Fruit fly (Drosophila melanogaster) whole organism, embryonic: ENCODE measurements around the gene TwdlM.

Experiments used
- Asciz ChIP-seq: fragments of 200-800 bp; sonication (Bioruptor generic); optimal IDR thresholded peaks from 2 replicates; lab custom pipeline; 2017; ENCODE audit warnings: missing biosample characterization, mild to moderate bottlenecking, missing genetic modification characterization, missing genetic modification reagents
- Atf-2 ChIP-seq: fragments of 200-800 bp; sonication (Bioruptor generic); optimal IDR thresholded peaks from 2 replicates; lab custom pipeline; 2016; ENCODE audit warnings: missing biosample characterization, missing genetic modification characterization
- Atf6 ChIP-seq: fragments of 200-800 bp; sonication (Bioruptor generic); IDR thresholded peaks from 2 replicates; pipeline ENCODE4 v1.3.6; 2022; ENCODE audit warnings: missing biosample characterization, missing genetic modification characterization
- CG10543 ChIP-seq: fragments of 200-800 bp; sonication (Bioruptor generic); optimal IDR thresholded peaks from 3 replicates; lab custom pipeline; 2017; ENCODE audit warnings: missing biosample characterization, mild to moderate bottlenecking, missing genetic modification characterization, moderate library complexity
- CG10959 ChIP-seq: fragments of 200-800 bp; sonication (Bioruptor generic); IDR thresholded peaks from 2 replicates; pipeline ENCODE4 v1.3.6; 2022; ENCODE audit warnings: missing biosample characterization, missing genetic modification characterization
- CG11247 ChIP-seq: fragments of 200-800 bp; sonication (Bioruptor generic); IDR thresholded peaks from 2 replicates; pipeline ENCODE4 v1.3.6; 2022; ENCODE audit warnings: missing biosample characterization, missing genetic modification characterization
- CG12299 ChIP-seq: fragments of 200-800 bp; sonication (Bioruptor generic); optimal IDR thresholded peaks from 2 replicates; lab custom pipeline; 2018; ENCODE audit warnings: missing biosample characterization, mild to moderate bottlenecking, missing genetic modification characterization
- CG1233 ChIP-seq: fragments of 200-800 bp; sonication (Bioruptor generic); optimal IDR thresholded peaks from 4 replicates; lab custom pipeline; 2018; ENCODE audit warnings: missing biosample characterization, mild to moderate bottlenecking, missing genetic modification characterization
- CG14050 ChIP-seq: fragments of 200-800 bp; sonication (Bioruptor generic); IDR thresholded peaks from 3 replicates; pipeline ENCODE4 v1.3.6; 2022; ENCODE audit warnings: missing biosample characterization, missing genetic modification characterization
- CG14860 ChIP-seq: fragments of 200-800 bp; sonication (Bioruptor generic); IDR thresholded peaks from 3 replicates; pipeline ENCODE4 v1.3.6; 2022; ENCODE audit warnings: missing biosample characterization, missing genetic modification characterization; ENCODE audit not compliant: partially characterized antibody
- CG16779 ChIP-seq: fragments of 200-800 bp; sonication (Bioruptor generic); IDR thresholded peaks from 2 replicates; pipeline ENCODE4 v1.3.6; 2022; ENCODE audit warnings: missing biosample characterization, missing genetic modification characterization
- CG17829 ChIP-seq: fragments of 200-800 bp; optimal IDR thresholded peaks from 2 replicates; lab custom pipeline; 2019; ENCODE audit warnings: missing biosample characterization, mild to moderate bottlenecking, missing genetic modification characterization, moderate library complexity
- CG2712 ChIP-seq: fragments of 200-800 bp; optimal IDR thresholded peaks from 3 replicates; lab custom pipeline; 2019; ENCODE audit warnings: missing biosample characterization, mild to moderate bottlenecking, missing genetic modification characterization, moderate library complexity
- CG31388 ChIP-seq: fragments of 200-800 bp; sonication (Bioruptor generic); optimal IDR thresholded peaks from 2 replicates; lab custom pipeline; 2016; ENCODE audit warnings: missing biosample characterization, missing genetic modification characterization
- CG3407 ChIP-seq: fragments of 200-800 bp; sonication (Bioruptor generic); optimal IDR thresholded peaks from 2 replicates; lab custom pipeline; 2018; ENCODE audit warnings: missing biosample characterization, mild to moderate bottlenecking, missing genetic modification characterization
- CG4282 ChIP-seq: fragments of 200-800 bp; sonication (Bioruptor generic); optimal IDR thresholded peaks from 2 replicates; lab custom pipeline; 2016; ENCODE audit warnings: missing biosample characterization, missing genetic modification characterization
- CG8924 ChIP-seq: fragments of 200-800 bp; optimal IDR thresholded peaks from 3 replicates; lab custom pipeline; 2019; ENCODE audit warnings: missing biosample characterization, mild to moderate bottlenecking, missing genetic modification characterization, moderate library complexity
- CG9932 ChIP-seq: fragments of 200-800 bp; sonication (Bioruptor generic); IDR thresholded peaks from 2 replicates; pipeline ENCODE4 v1.3.6; 2022; ENCODE audit warnings: missing biosample characterization, missing genetic modification characterization
- Dp ChIP-seq: fragments of 200-800 bp; sonication (Bioruptor generic); optimal IDR thresholded peaks from 2 replicates; lab custom pipeline; 2018; ENCODE audit warnings: missing biosample characterization, mild to moderate bottlenecking, missing genetic modification characterization, moderate library complexity
- Gsc ChIP-seq: fragments of 200-800 bp; sonication (Bioruptor generic); IDR thresholded peaks from 2 replicates; pipeline ENCODE4 v1.3.6; 2022; ENCODE audit warnings: missing biosample characterization, missing genetic modification characterization
- H2.0 ChIP-seq: fragments of 200-800 bp; sonication (Bioruptor generic); IDR thresholded peaks from 2 replicates; pipeline ENCODE4 v1.3.6; 2022; ENCODE audit warnings: missing biosample characterization, missing genetic modification characterization
- Hr78 ChIP-seq, 2 experiments: fragments of 200-800 bp in 1 of 2; fragments of >200 bp in 1 of 2; sonication (Bioruptor generic) in 1 of 2; optimal IDR thresholded peaks; 2 replicates each; lab custom pipeline; 2017 to 2019; ENCODE audit warnings: missing biosample characterization in 2 of 2, missing genetic modification characterization in 2 of 2, mild to moderate bottlenecking in 1 of 2, moderate library complexity in 1 of 2
- Kr ChIP-seq: fragments of 200-800 bp; sonication (Bioruptor generic); optimal IDR thresholded peaks from 2 replicates; lab custom pipeline; 2017; ENCODE audit warnings: missing biosample characterization, mild to moderate bottlenecking, missing genetic modification characterization
- Max ChIP-seq: fragments of 200-800 bp; sonication (Bioruptor generic); optimal IDR thresholded peaks from 2 replicates; lab custom pipeline; 2016; ENCODE audit warnings: missing biosample characterization, mild to moderate bottlenecking, missing genetic modification characterization
- Nf-YC ChIP-seq: fragments of 200-800 bp; optimal IDR thresholded peaks from 3 replicates; lab custom pipeline; 2019; ENCODE audit warnings: missing biosample characterization, mild to moderate bottlenecking, missing genetic modification characterization, moderate library complexity
- Scr ChIP-seq: fragments of 200-800 bp; sonication (Bioruptor generic); IDR thresholded peaks from 2 replicates; pipeline ENCODE4 v1.3.6; 2022; ENCODE audit warnings: missing biosample characterization, missing genetic modification characterization; ENCODE audit not compliant: partially characterized antibody
- Sox100B ChIP-seq: fragments of 200-800 bp; sonication (Bioruptor generic); optimal IDR thresholded peaks from 3 replicates; lab custom pipeline; 2018; ENCODE audit warnings: missing biosample characterization, mild to moderate bottlenecking, missing genetic modification characterization
- Sox102F ChIP-seq: fragments of 200-800 bp; sonication (Bioruptor generic); optimal IDR thresholded peaks from 2 replicates; lab custom pipeline; 2018; ENCODE audit warnings: missing biosample characterization, mild to moderate bottlenecking, missing genetic modification characterization, moderate library complexity
- Trl ChIP-seq, 3 experiments: fragments of >200 bp in 2 of 3; fragments of 200-800 bp in 1 of 3; sonication (Bioruptor generic) in 1 of 3; optimal IDR thresholded peaks; 2 replicates in 1 of 3; 3 replicates in 2 of 3; lab custom pipeline; 2016 to 2017; ENCODE audit warnings: missing biosample characterization in 1 of 3, missing genetic modification characterization in 1 of 3
- Vsx1 ChIP-seq: fragments of 200-800 bp; sonication (Bioruptor generic); optimal IDR thresholded peaks from 2 replicates; lab custom pipeline; 2017; ENCODE audit warnings: missing biosample characterization, mild to moderate bottlenecking, missing genetic modification characterization, missing genetic modification reagents
- cad ChIP-seq: fragments of >200 bp; optimal IDR thresholded peaks from 2 replicates; lab custom pipeline; 2017; ENCODE audit warnings: missing biosample characterization, missing genetic modification characterization
- cato ChIP-seq: fragments of 200-800 bp; sonication (Bioruptor generic); optimal IDR thresholded peaks from 2 replicates; lab custom pipeline; 2016; ENCODE audit warnings: missing biosample characterization, missing genetic modification characterization, borderline replicate concordance
- caup ChIP-seq: fragments of 200-800 bp; sonication (Bioruptor generic); optimal IDR thresholded peaks from 3 replicates; lab custom pipeline; 2017; ENCODE audit warnings: missing biosample characterization, mild to moderate bottlenecking, missing genetic modification characterization, moderate library complexity; ENCODE audit not compliant: severe bottlenecking
- chn ChIP-seq: fragments of 200-800 bp; sonication (Bioruptor generic); optimal IDR thresholded peaks from 2 replicates; lab custom pipeline; 2016; ENCODE audit warnings: missing biosample characterization, missing genetic modification characterization
- fd102C ChIP-seq: fragments of 200-800 bp; sonication (Bioruptor generic); optimal IDR thresholded peaks from 2 replicates; lab custom pipeline; 2018; ENCODE audit warnings: missing biosample characterization, mild to moderate bottlenecking, missing genetic modification characterization, moderate library complexity
- fd96Cb ChIP-seq: fragments of 200-800 bp; sonication (Bioruptor generic); optimal IDR thresholded peaks from 2 replicates; lab custom pipeline; 2018; ENCODE audit warnings: missing biosample characterization, mild to moderate bottlenecking, missing genetic modification characterization, moderate library complexity
- gfzf ChIP-seq: fragments of 200-800 bp; sonication (Bioruptor generic); optimal IDR thresholded peaks from 2 replicates; lab custom pipeline; 2016; ENCODE audit warnings: missing biosample characterization, mild to moderate bottlenecking, missing genetic modification characterization, moderate library complexity
- h ChIP-seq: fragments of >200 bp; optimal IDR thresholded peaks from 2 replicates; lab custom pipeline; 2017
- klu ChIP-seq: fragments of 200-800 bp; sonication (Bioruptor generic); IDR thresholded peaks from 2 replicates; pipeline ENCODE4 v1.3.6; 2022; ENCODE audit warnings: missing biosample characterization, missing genetic modification characterization
- mirr ChIP-seq: fragments of 200-800 bp; sonication (Bioruptor generic); optimal IDR thresholded peaks from 3 replicates; lab custom pipeline; 2018; ENCODE audit warnings: missing biosample characterization, mild to moderate bottlenecking, missing genetic modification characterization
- oc ChIP-seq: fragments of 200-800 bp; sonication (Bioruptor generic); optimal IDR thresholded peaks from 2 replicates; lab custom pipeline; 2018; ENCODE audit warnings: missing biosample characterization, mild to moderate bottlenecking, missing genetic modification characterization, moderate library complexity
- onecut ChIP-seq: fragments of 200-800 bp; sonication (Bioruptor generic); IDR thresholded peaks from 2 replicates; pipeline ENCODE4 v1.3.6; 2022; ENCODE audit warnings: missing biosample characterization, missing genetic modification characterization
- pb ChIP-seq: fragments of 200-800 bp; sonication (Bioruptor generic); optimal IDR thresholded peaks from 3 replicates; lab custom pipeline; 2016; ENCODE audit warnings: missing biosample characterization, missing genetic modification characterization
- sens ChIP-seq: fragments of 200-800 bp; sonication (Bioruptor generic); peaks from one replicate; lab custom pipeline; 2016; ENCODE audit warnings: missing biosample characterization, missing genetic modification characterization
- shn ChIP-seq: fragments of 200-800 bp; sonication (Bioruptor generic); optimal IDR thresholded peaks from 3 replicates; lab custom pipeline; 2016; ENCODE audit warnings: missing biosample characterization, missing genetic modification characterization
- sob ChIP-seq: fragments of 200-800 bp; sonication (Bioruptor generic); IDR thresholded peaks from 2 replicates; pipeline ENCODE4 v1.3.6; 2022; ENCODE audit warnings: missing biosample characterization, missing genetic modification characterization
- stwl ChIP-seq: fragments of 200-800 bp; sonication (Bioruptor generic); optimal IDR thresholded peaks from 3 replicates; lab custom pipeline; 2018; ENCODE audit warnings: missing biosample characterization, mild to moderate bottlenecking, missing genetic modification characterization, moderate library complexity
- sug ChIP-seq: fragments of 200-800 bp; optimal IDR thresholded peaks from 2 replicates; lab custom pipeline; 2019; ENCODE audit warnings: missing biosample characterization, mild to moderate bottlenecking, missing genetic modification characterization, moderate library complexity
- vfl ChIP-seq: fragments of 200-800 bp; sonication (Bioruptor generic); optimal IDR thresholded peaks from 2 replicates; lab custom pipeline; 2016; ENCODE audit warnings: missing biosample characterization, missing genetic modification characterization
- wek ChIP-seq: fragments of 200-800 bp; sonication (Bioruptor generic); optimal IDR thresholded peaks from 3 replicates; lab custom pipeline; 2018; ENCODE audit warnings: missing biosample characterization, mild to moderate bottlenecking, missing genetic modification characterization, moderate library complexity
- z ChIP-seq: fragments of 200-800 bp; sonication (Bioruptor generic); IDR thresholded peaks from 3 replicates; pipeline ENCODE4 v1.3.6; 2022; ENCODE audit warnings: missing biosample characterization, missing genetic modification characterization

The TwdlM gene

dm6 chr3R:26588158-26588584 is 30.7 kb upstream of the TwdlM start:
- TF ChIP-seq CG4282 (GFP tag; lab: Kevin White, UChicago): no peak
- no peak for TF ChIP-seq CG14050 (GFP tag; lab: Robert Waterston, UW)
- no peak for TF ChIP-seq Kr (GFP tag; lab: Kevin White, UChicago)
- no peak for TF ChIP-seq Max (GFP tag; lab: Kevin White, UChicago)
- no peak for TF ChIP-seq Dp
- TF ChIP-seq cato (GFP tag; lab: Kevin White, UChicago): no peak
- no peak for TF ChIP-seq CG9932 (GFP tag; lab: Robert Waterston, UW)
- no peak for TF ChIP-seq CG17829
- no peak for TF ChIP-seq CG1233
- TF ChIP-seq vfl (GFP tag; lab: Kevin White, UChicago): no peak
- peak; percentile 33 for TF ChIP-seq Vsx1 (GFP tag; lab: Kevin White, UChicago)
- TF ChIP-seq Atf-2: no peak
- TF ChIP-seq shn: no peak
- TF ChIP-seq Sox100B (GFP tag; lab: Kevin White, UChicago): no peak
- no peak for TF ChIP-seq chn
- no peak for TF ChIP-seq cad (GFP tag; lab: Kevin White, UChicago)
- TF ChIP-seq CG12299: no peak
- no peak for TF ChIP-seq h
- TF ChIP-seq fd96Cb (tag; lab: Kevin White, UChicago): no peak
- no peak for TF ChIP-seq wek
- TF ChIP-seq mirr (GFP tag; lab: Kevin White, UChicago): peak; percentile 81
- TF ChIP-seq Gsc (GFP tag; lab: Robert Waterston, UW): no peak
- TF ChIP-seq CG11247: 0 out of 2 replicates have a peak, but pooled peaks have one; percentile 7
- peak; percentile 64 for TF ChIP-seq sug (tag; lab: Kevin White, UChicago)
- TF ChIP-seq CG10543 (GFP tag; lab: Kevin White, UChicago): peak; percentile 64
- no peak for TF ChIP-seq z (GFP tag; lab: Robert Waterston, UW)
- peak; percentile 29 for TF ChIP-seq sens (GFP tag; lab: Kevin White, UChicago)
- peak; percentile 55 for TF ChIP-seq caup (GFP tag; lab: Kevin White, UChicago)
- TF ChIP-seq Scr (GFP tag; lab: Robert Waterston, UW): no peak
- TF ChIP-seq oc: no peak
- no peak for TF ChIP-seq onecut (GFP tag; lab: Robert Waterston, UW)
- TF ChIP-seq CG31388 (GFP tag; lab: Kevin White, UChicago): no peak
- no peak for TF ChIP-seq pb (GFP tag; lab: Kevin White, UChicago)
- no peak for TF ChIP-seq CG3407 (GFP tag; lab: Kevin White, UChicago)
- no peak for TF ChIP-seq klu (GFP tag; lab: Robert Waterston, UW)
- no peak for TF ChIP-seq gfzf (GFP tag; lab: Kevin White, UChicago)
- no peak for TF ChIP-seq CG16779 (GFP tag; lab: Robert Waterston, UW)
- peak; percentile 32; the same call in 1 of the 2 replicates for TF ChIP-seq sob
- no peak for TF ChIP-seq CG8924 (tag; lab: Kevin White, UChicago)
- TF ChIP-seq Hr78 (GFP tag; optimal IDR thresholded peaks at IDR 0.05; lab: Kevin White, UChicago): peak in 1 of 2 experiments; percentile 40
- no peak for TF ChIP-seq CG14860 (GFP tag; lab: Robert Waterston, UW)
- TF ChIP-seq H2.0 (GFP tag; lab: Robert Waterston, UW): no peak
- no peak for TF ChIP-seq CG2712 (tag; lab: Kevin White, UChicago)
- no peak for TF ChIP-seq Atf6 (GFP tag; lab: Robert Waterston, UW)
- TF ChIP-seq Sox102F (GFP tag; lab: Kevin White, UChicago): peak; percentile 20
- TF ChIP-seq Nf-YC: no peak
- TF ChIP-seq CG10959 (GFP tag; lab: Robert Waterston, UW): no peak
- no peak for TF ChIP-seq Asciz (GFP tag; lab: Kevin White, UChicago)
- no peak for TF ChIP-seq stwl (tag; lab: Kevin White, UChicago)
- no peak for TF ChIP-seq Trl (optimal IDR thresholded peaks at IDR 0.05; lab: Kevin White, UChicago)
- TF ChIP-seq Trl (GFP tag; optimal IDR thresholded peaks at IDR 0.05; lab: Kevin White, UChicago): no peak
- TF ChIP-seq fd102C (GFP tag; lab: Kevin White, UChicago): no peak
